Fruit fly (Drosophila melanogaster) whole organism, wandering third instar larva: ENCODE results near the gene tex.

ENCODE experiments used
- Abd-B ChIP-seq: fragments of >200 bp; optimal IDR thresholded peaks from 2 replicates; lab custom pipeline; 2017; ENCODE audit warnings: missing biosample characterization, missing genetic modification characterization
- CG32264 ChIP-seq: fragments of 200-800 bp; sonication (Bioruptor generic); optimal IDR thresholded peaks from 2 replicates; lab custom pipeline; 2016; ENCODE audit warnings: missing biosample characterization, missing genetic modification characterization
- CG9705 ChIP-seq: fragments of 200-800 bp; sonication (Bioruptor generic); optimal IDR thresholded peaks from 2 replicates; lab custom pipeline; 2018; ENCODE audit warnings: missing biosample characterization, mild to moderate bottlenecking, missing genetic modification characterization
- CrebA ChIP-seq: fragments of 200-800 bp; sonication (Bioruptor generic); optimal IDR thresholded peaks from 2 replicates; lab custom pipeline; 2016; ENCODE audit warnings: missing biosample characterization, mild to moderate bottlenecking, missing genetic modification characterization, borderline replicate concordance
- Dfd ChIP-seq: fragments of >200 bp; optimal IDR thresholded peaks from 2 replicates; lab custom pipeline; 2017; ENCODE audit warnings: missing biosample characterization, missing genetic modification characterization
- Hr78 ChIP-seq: fragments of >200 bp; optimal IDR thresholded peaks from 2 replicates; lab custom pipeline; 2017; ENCODE audit warnings: missing biosample characterization, missing genetic modification characterization
- Hr83 ChIP-seq: fragments of 200-300 bp; sonication (Bioruptor generic); optimal IDR thresholded peaks from 2 replicates; lab custom pipeline; 2016; ENCODE audit warnings: missing biosample characterization, mild to moderate bottlenecking, missing genetic modification characterization, moderate library complexity; ENCODE audit not compliant: poor library complexity, severe bottlenecking
- Jra ChIP-seq: sonication (Bioruptor generic); optimal IDR thresholded peaks from 2 replicates; lab custom pipeline; 2016; ENCODE audit warnings: missing biosample characterization, missing genetic modification characterization
- Mio ChIP-seq: sonication (Bioruptor generic); optimal IDR thresholded peaks from 2 replicates; lab custom pipeline; 2016; ENCODE audit warnings: missing biosample characterization, missing genetic modification characterization
- Myc ChIP-seq: fragments of >200 bp; optimal IDR thresholded peaks from 2 replicates; lab custom pipeline; 2017
- OdsH ChIP-seq: fragments of 200-800 bp; sonication (Bioruptor generic); optimal IDR thresholded peaks from 2 replicates; lab custom pipeline; 2016; ENCODE audit warnings: missing biosample characterization, mild to moderate bottlenecking, missing genetic modification characterization
- Rel ChIP-seq, 2 experiments: fragments of 200-800 bp; sonication (Bioruptor generic) in 1 of 2; optimal IDR thresholded peaks; 2 replicates in 1 of 2; 3 replicates in 1 of 2; lab custom pipeline; 2016 to 2019; ENCODE audit warnings: mild to moderate bottlenecking in 2 of 2, missing biosample characterization in 2 of 2, missing genetic modification characterization in 2 of 2, moderate library complexity in 1 of 2
- Sp1 ChIP-seq: fragments of 200-800 bp; sonication (Bioruptor generic); optimal IDR thresholded peaks from 3 replicates; lab custom pipeline; 2019; ENCODE audit warnings: missing biosample characterization, mild to moderate bottlenecking, missing genetic modification characterization, moderate library complexity
- br ChIP-seq: fragments of 200-800 bp; sonication (Bioruptor generic); optimal IDR thresholded peaks from 2 replicates; lab custom pipeline; 2016; ENCODE audit warnings: missing biosample characterization, missing genetic modification characterization
- brk ChIP-seq: fragments of 200-800 bp; sonication (Bioruptor generic); optimal IDR thresholded peaks from 2 replicates; lab custom pipeline; 2016; ENCODE audit warnings: missing biosample characterization, mild to moderate bottlenecking, missing genetic modification characterization
- dl ChIP-seq, 2 experiments: fragments of 175-275, 200-275 bp in 1 of 2; fragments of 200-275 bp in 1 of 2; sonication (Bioruptor generic); optimal IDR thresholded peaks; lab custom pipeline; 2018; ENCODE audit warnings: mild to moderate bottlenecking in 2 of 2, missing biosample characterization in 2 of 2, missing genetic modification characterization in 2 of 2, moderate library complexity in 2 of 2; ENCODE audit not compliant: partially characterized antibody in 2 of 2, insufficient read depth in 1 of 2
- dmrt93B ChIP-seq: fragments of 200-800 bp; sonication (Bioruptor generic); optimal IDR thresholded peaks from 2 replicates; lab custom pipeline; 2018; ENCODE audit warnings: missing biosample characterization, mild to moderate bottlenecking, missing genetic modification characterization
- dsf ChIP-seq: sonication (Bioruptor generic); optimal IDR thresholded peaks from 2 replicates; lab custom pipeline; 2016; ENCODE audit warnings: missing biosample characterization, missing genetic modification characterization, borderline replicate concordance
- ey ChIP-seq: fragments of 200-800 bp; sonication (Bioruptor generic); optimal IDR thresholded peaks from 2 replicates; lab custom pipeline; 2016; ENCODE audit warnings: missing biosample characterization, missing genetic modification characterization
- foxo ChIP-seq, 2 experiments: fragments of 200-800 bp; sonication (Bioruptor generic); optimal IDR thresholded peaks; 2 replicates in 1 of 2; 3 replicates in 1 of 2; lab custom pipeline; 2016 to 2017; ENCODE audit warnings: missing biosample characterization in 2 of 2, missing genetic modification characterization in 2 of 2
- fru ChIP-seq: fragments of 200-800 bp; sonication (Bioruptor generic); optimal IDR thresholded peaks from 3 replicates; lab custom pipeline; 2016; ENCODE audit warnings: missing biosample characterization, mild to moderate bottlenecking, missing genetic modification characterization
- h ChIP-seq: fragments of 200-800 bp; sonication (Bioruptor generic); optimal IDR thresholded peaks from 3 replicates; lab custom pipeline; 2016; ENCODE audit warnings: missing biosample characterization, mild to moderate bottlenecking, missing genetic modification characterization
- jim ChIP-seq: fragments of 175-275, 200-325 bp; sonication (Bioruptor generic); optimal IDR thresholded peaks from 2 replicates; lab custom pipeline; 2016; ENCODE audit warnings: missing biosample characterization, mild to moderate bottlenecking, missing genetic modification characterization
- lola ChIP-seq: fragments of >200 bp; optimal IDR thresholded peaks from 2 replicates; lab custom pipeline; 2017; ENCODE audit warnings: missing biosample characterization, missing genetic modification characterization
- pan ChIP-seq: fragments of >200 bp; optimal IDR thresholded peaks from 2 replicates; lab custom pipeline; 2017
- psq ChIP-seq: fragments of 200-800 bp; sonication (Bioruptor generic); optimal IDR thresholded peaks from 3 replicates; lab custom pipeline; 2017; ENCODE audit warnings: missing biosample characterization, mild to moderate bottlenecking, missing genetic modification characterization, moderate library complexity
- rgr ChIP-seq: fragments of 200-800 bp; sonication (Bioruptor generic); optimal IDR thresholded peaks from 3 replicates; lab custom pipeline; 2016; ENCODE audit warnings: missing biosample characterization, mild to moderate bottlenecking, missing genetic modification characterization
- sage ChIP-seq: fragments of 200-800 bp; sonication (Bioruptor generic); optimal IDR thresholded peaks from 2 replicates; lab custom pipeline; 2016; ENCODE audit warnings: missing biosample characterization, mild to moderate bottlenecking, missing genetic modification characterization
- sv ChIP-seq: fragments of 200-800 bp; sonication (Bioruptor generic); optimal IDR thresholded peaks from 3 replicates; lab custom pipeline; 2016; ENCODE audit warnings: missing biosample characterization, missing genetic modification characterization
- tai ChIP-seq: sonication (Bioruptor generic); optimal IDR thresholded peaks from 2 replicates; lab custom pipeline; 2016; ENCODE audit warnings: missing biosample characterization, missing genetic modification characterization
- usp ChIP-seq: fragments of >200 bp; optimal IDR thresholded peaks from 2 replicates; lab custom pipeline; 2017; ENCODE audit warnings: missing biosample characterization, missing genetic modification characterization
- woc ChIP-seq: sonication (Bioruptor generic); optimal IDR thresholded peaks from 2 replicates; lab custom pipeline; 2016; ENCODE audit warnings: missing biosample characterization, mild to moderate bottlenecking, missing genetic modification characterization

The tex gene

dm6 chr3R:8290940-8291339 is 17.5 kb downstream of the tex start, which contains the start of gene CG31464:
CG31464 (plus strand) TSS chr3R:8291240.
- TF ChIP-seq foxo (GFP tag; optimal IDR thresholded peaks at IDR 0.05; lab: Kevin White, UChicago) (no peak), Hr83 (no peak), Mio (no peak), CG9705 (GFP tag; lab: Kevin White, UChicago) (no peak), h (GFP tag; lab: Kevin White, UChicago) (no peak), jim (GFP tag; lab: Kevin White, UChicago) (no peak), dsf (GFP tag; lab: Kevin White, UChicago) (no peak), brk (GFP tag; lab: Kevin White, UChicago) (no peak), pan (lab: Kevin White, UChicago) (no peak), tai (GFP tag; lab: Kevin White, UChicago) (no peak), ey (GFP tag; lab: Kevin White, UChicago) (no peak), dl (GFP tag; optimal IDR thresholded peaks at IDR 0.05; lab: Kevin White, UChicago; ENCODE audit: insufficient read depth in 1 of 2, partially characterized antibody in 2 of 2) (no peak), sv (no peak), Myc (lab: Kevin White, UChicago) (no peak), CG32264 (GFP tag; lab: Kevin White, UChicago) (no peak), sage (GFP tag; lab: Kevin White, UChicago) (no peak), Dfd (GFP tag; lab: Kevin White, UChicago) (no peak)
- TF ChIP-seq, all 38 proteins: peak for 0

- TF ChIP-seq Dfd (GFP tag; lab: Kevin White, UChicago) (no peak), dmrt93B (GFP tag; lab: Kevin White, UChicago) (no peak), brk (GFP tag; lab: Kevin White, UChicago) (no peak), pan (lab: Kevin White, UChicago) (no peak), br (no peak), lola (GFP tag; lab: Kevin White, UChicago) (no peak), tai (GFP tag; lab: Kevin White, UChicago) (no peak), fru (GFP tag; lab: Kevin White, UChicago) (no peak), Abd-B (GFP tag; lab: Kevin White, UChicago) (no peak), dl (GFP tag; optimal IDR thresholded peaks at IDR 0.05; lab: Kevin White, UChicago; ENCODE audit: insufficient read depth in 1 of 2, partially characterized antibody in 2 of 2) (no peak)
Measured at dm6 chr3R:8290478-8290877, 18.0 kb downstream of the tex start, which contains the start of gene CG11672. CG11672 (minus strand) TSS chr3R:8290578.

- TF ChIP-seq woc (no peak), dsf (GFP tag; lab: Kevin White, UChicago) (no peak), psq (GFP tag; lab: Kevin White, UChicago) (no peak)
Measured at dm6 chr3R:8288790-8289189, 19.7 kb downstream of the tex start.

- TF ChIP-seq sv, result no peak
- no peak for TF ChIP-seq Rel (GFP tag; optimal IDR thresholded peaks at IDR 0.05; lab: Kevin White, UChicago)
- TF ChIP-seq Rel (tag; optimal IDR thresholded peaks at IDR 0.05; lab: Kevin White, UChicago), result peak; percentile 90
- TF ChIP-seq, all 38 proteins: peak for 1
Measured at dm6 chr3R:8287697-8288096, 20.7 kb downstream of the tex start, which contains the start of gene Nazo. Nazo (plus strand) TSS chr3R:8287876.

dm6 chr3R:8285727-8286344 is 22.6 kb downstream of the tex start:
- no peak for TF ChIP-seq dl (GFP tag; optimal IDR thresholded peaks at IDR 0.05; lab: Kevin White, UChicago; ENCODE audit: insufficient read depth in 1 of 2, partially characterized antibody in 2 of 2)
- TF ChIP-seq Dfd (GFP tag; lab: Kevin White, UChicago), result no peak
- no peak for TF ChIP-seq Jra (GFP tag; lab: Kevin White, UChicago)
- TF ChIP-seq jim (GFP tag; lab: Kevin White, UChicago), result no peak
- no peak for TF ChIP-seq sage (GFP tag; lab: Kevin White, UChicago)
- TF ChIP-seq Hr78, result no peak
- TF ChIP-seq usp, result no peak

dm6 chr3R:8284234-8284633 is 24.2 kb downstream of the tex start:
- TF ChIP-seq Dfd (GFP tag; lab: Kevin White, UChicago) (no peak), br (no peak), rgr (GFP tag; lab: Kevin White, UChicago) (no peak), sv (no peak), sage (GFP tag; lab: Kevin White, UChicago) (no peak), Hr78 (no peak), foxo (GFP tag; optimal IDR thresholded peaks at IDR 0.05; lab: Kevin White, UChicago) (no peak), dmrt93B (GFP tag; lab: Kevin White, UChicago) (no peak), h (GFP tag; lab: Kevin White, UChicago) (no peak), Hr83 (no peak), tai (GFP tag; lab: Kevin White, UChicago) (no peak), Rel (GFP tag; optimal IDR thresholded peaks at IDR 0.05; lab: Kevin White, UChicago) (no peak), Rel (tag; optimal IDR thresholded peaks at IDR 0.05; lab: Kevin White, UChicago) (no peak), Abd-B (GFP tag; lab: Kevin White, UChicago) (no peak), Jra (GFP tag; lab: Kevin White, UChicago) (no peak), brk (GFP tag; lab: Kevin White, UChicago) (no peak), Sp1 (GFP tag; lab: Kevin White, UChicago) (no peak), CrebA (GFP tag; lab: Kevin White, UChicago) (no peak), OdsH (no peak), psq (GFP tag; lab: Kevin White, UChicago) (no peak), CG9705 (GFP tag; lab: Kevin White, UChicago) (no peak)
- TF ChIP-seq, all 38 proteins: peak for 0
